Worm (Caenorhabditis elegans): ENCODE data around the gene K09E3.2.

- TF ChIP-seq klf-2 (GFP tag; conservative IDR thresholded peaks at IDR 0.05) (no peak), T22C8.4 (GFP tag; IDR thresholded peaks at IDR 0.05) (no peak), ztf-29 (GFP tag; IDR thresholded peaks at IDR 0.05) (no peak), ref-1 (GFP tag; conservative IDR thresholded peaks at IDR 0.05) (no peak), tab-1 (GFP tag; IDR thresholded peaks at IDR 0.05) (no peak), cog-1 (tag; optimal IDR thresholded peaks at IDR 0.05) (no peak)
These were observed 20.6 kb downstream of the K09E3.2 start, which contains the start of gene cnp-3 for ce11 chrX:17138060-17138557.
